Worm (Caenorhabditis elegans) whole organism, L3 larva: Measurements from ENCODE around the gene xbx-9.
A peak's percentile ranks its signal among the peaks of the same experiment; 100 is the strongest.

Experiments used
- R02D3.7 ChIP-seq: fragments of 150-350 bp; optimal IDR thresholded peaks from 2 replicates; lab custom pipeline; 2014; ENCODE audit warnings: missing biosample characterization, missing genetic modification characterization
- ZK546.5 ChIP-seq: sonication (generic microtip); optimal IDR thresholded peaks from 2 replicates; lab custom pipeline; 2017; ENCODE audit warnings: missing biosample characterization, missing genetic modification characterization
- aly-2 ChIP-seq: fragments of 150-350 bp; optimal IDR thresholded peaks from 2 replicates; lab custom pipeline; 2014; ENCODE audit warnings: missing biosample characterization, missing genetic modification characterization
- ama-1 ChIP-seq: fragments of 150-350 bp; optimal IDR thresholded peaks from 2 replicates; lab custom pipeline; 2018
- ceh-16 ChIP-seq: sonication (generic microtip); optimal IDR thresholded peaks from 2 replicates; lab custom pipeline; 2017; ENCODE audit warnings: missing biosample characterization, missing genetic modification characterization
- ceh-28 ChIP-seq: fragments of 150-350 bp; optimal IDR thresholded peaks from 2 replicates; lab custom pipeline; 2014; ENCODE audit warnings: missing biosample characterization, missing genetic modification reagents, missing genetic modification characterization
- ceh-82 ChIP-seq: fragments of 150-350 bp; optimal IDR thresholded peaks from 2 replicates; lab custom pipeline; 2014; ENCODE audit warnings: missing biosample characterization, missing genetic modification characterization
- ceh-9 ChIP-seq: sonication (generic microtip); optimal IDR thresholded peaks from 2 replicates; lab custom pipeline; 2018; ENCODE audit warnings: missing biosample characterization, missing genetic modification characterization
- daf-12 ChIP-seq: fragments of 150-350 bp; optimal IDR thresholded peaks from 2 replicates; lab custom pipeline; 2014; ENCODE audit warnings: missing biosample characterization, missing genetic modification reagents, missing genetic modification characterization
- egl-5 ChIP-seq: fragments of 150-350 bp; optimal IDR thresholded peaks from 2 replicates; lab custom pipeline; 2017; ENCODE audit warnings: missing biosample characterization, missing genetic modification reagents, missing genetic modification characterization, inconsistent platforms
- elt-2 ChIP-seq: sonication (generic microtip); optimal IDR thresholded peaks from 2 replicates; lab custom pipeline; 2016; ENCODE audit warnings: missing genetic modification reagents, mild to moderate bottlenecking, missing genetic modification characterization, missing compliant biosample characterization
- elt-3 ChIP-seq, 3 experiments: fragments of 150-350 bp in 1 of 3; sonication (generic microtip) in 2 of 3; optimal IDR thresholded peaks; 2 replicates in 2 of 3; 4 replicates in 1 of 3; lab custom pipeline; 2014 to 2017; ENCODE audit warnings: missing biosample characterization in 3 of 3, missing genetic modification characterization in 3 of 3
- fkh-2 ChIP-seq: fragments of 150-350 bp; optimal IDR thresholded peaks from 2 replicates; lab custom pipeline; 2014; ENCODE audit warnings: missing biosample characterization, missing genetic modification reagents, missing genetic modification characterization
- fos-1 ChIP-seq: fragments of 150-350 bp; optimal IDR thresholded peaks from 2 replicates; lab custom pipeline; 2014; ENCODE audit warnings: missing biosample characterization, missing genetic modification characterization
- hmg-11 ChIP-seq: sonication (generic microtip); optimal IDR thresholded peaks from 2 replicates; lab custom pipeline; 2016; ENCODE audit warnings: missing genetic modification characterization, missing compliant biosample characterization
- jun-1 ChIP-seq: fragments of 150-350 bp; optimal IDR thresholded peaks from 2 replicates; lab custom pipeline; 2014; ENCODE audit warnings: missing biosample characterization, missing genetic modification reagents, missing genetic modification characterization
- lin-39 ChIP-seq: fragments of 150-350 bp; optimal IDR thresholded peaks from 2 replicates; lab custom pipeline; 2018; ENCODE audit warnings: missing biosample characterization, missing genetic modification reagents, missing genetic modification characterization
- lsy-12 ChIP-seq: sonication (generic microtip); optimal IDR thresholded peaks from 2 replicates; lab custom pipeline; 2016; ENCODE audit warnings: mild to moderate bottlenecking, missing genetic modification characterization, missing compliant biosample characterization
- mdl-1 ChIP-seq: fragments of 150-350 bp; optimal IDR thresholded peaks from 2 replicates; lab custom pipeline; 2014; ENCODE audit warnings: missing biosample characterization, missing genetic modification characterization
- mml-1 ChIP-seq: fragments of 150-350 bp; sonication (generic microtip); optimal IDR thresholded peaks from 3 replicates; lab custom pipeline; 2014; ENCODE audit warnings: missing biosample characterization, missing genetic modification characterization
- nfya-1 ChIP-seq: sonication (generic microtip); optimal IDR thresholded peaks from 2 replicates; lab custom pipeline; 2017; ENCODE audit warnings: missing genetic modification characterization, mild to moderate bottlenecking, missing compliant biosample characterization, antibody characterized with exemption, moderate library complexity; ENCODE audit not compliant: insufficient read depth
- nhr-11 ChIP-seq: fragments of 150-350 bp; optimal IDR thresholded peaks from 2 replicates; lab custom pipeline; 2014; ENCODE audit warnings: missing biosample characterization, missing genetic modification characterization
- nhr-12 ChIP-seq: fragments of 150-350 bp; optimal IDR thresholded peaks from 2 replicates; lab custom pipeline; 2014; ENCODE audit warnings: missing biosample characterization, missing genetic modification characterization
- nhr-23 ChIP-seq: fragments of 150-350 bp; optimal IDR thresholded peaks from 2 replicates; lab custom pipeline; 2014; ENCODE audit warnings: missing biosample characterization, missing genetic modification reagents, missing genetic modification characterization
- nhr-237 ChIP-seq: fragments of 150-350 bp; optimal IDR thresholded peaks from 2 replicates; lab custom pipeline; 2014; ENCODE audit warnings: missing biosample characterization, missing genetic modification characterization
- nhr-25 ChIP-seq: sonication (generic microtip); optimal IDR thresholded peaks from 2 replicates; lab custom pipeline; 2017; ENCODE audit warnings: missing biosample characterization, missing genetic modification characterization
- nhr-28 ChIP-seq: fragments of 150-350 bp; optimal IDR thresholded peaks from 2 replicates; lab custom pipeline; 2014; ENCODE audit warnings: missing biosample characterization, missing genetic modification characterization
- nhr-43 ChIP-seq: sonication (generic microtip); optimal IDR thresholded peaks from 2 replicates; lab custom pipeline; 2016; ENCODE audit warnings: mild to moderate bottlenecking, missing genetic modification characterization, missing compliant biosample characterization; ENCODE audit not compliant: poor library complexity, severe bottlenecking
- nhr-76 ChIP-seq: fragments of 150-350 bp; sonication (generic microtip); optimal IDR thresholded peaks from 5 replicates; lab custom pipeline; 2014; ENCODE audit warnings: missing biosample characterization, missing genetic modification characterization
- nhr-77 ChIP-seq: fragments of 150-350 bp; optimal IDR thresholded peaks from 2 replicates; lab custom pipeline; 2014; ENCODE audit warnings: missing biosample characterization, missing genetic modification characterization
- pha-4 ChIP-seq: fragments of 150-350 bp; optimal IDR thresholded peaks from 2 replicates; lab custom pipeline; 2014; ENCODE audit warnings: missing biosample characterization, missing genetic modification reagents, missing genetic modification characterization
- pqm-1 ChIP-seq: fragments of 150-350 bp; optimal IDR thresholded peaks from 2 replicates; lab custom pipeline; 2017; ENCODE audit warnings: missing biosample characterization, missing genetic modification characterization, inconsistent platforms
- sea-2 ChIP-seq: fragments of 150-350 bp; sonication (generic microtip); optimal IDR thresholded peaks from 4 replicates; lab custom pipeline; 2014; ENCODE audit warnings: missing biosample characterization, missing genetic modification reagents, missing genetic modification characterization
- snpc-4 ChIP-seq: fragments of 150-350 bp; optimal IDR thresholded peaks from 2 replicates; lab custom pipeline; 2014; ENCODE audit warnings: missing biosample characterization, missing genetic modification characterization
- tbx-2 ChIP-seq: sonication (generic microtip); optimal IDR thresholded peaks from 2 replicates; lab custom pipeline; 2016; ENCODE audit warnings: mild to moderate bottlenecking, missing genetic modification characterization, missing compliant biosample characterization
- unc-39 ChIP-seq: sonication (generic microtip); optimal IDR thresholded peaks from 4 replicates; lab custom pipeline; 2017; ENCODE audit warnings: missing biosample characterization, missing genetic modification characterization
- unc-62 ChIP-seq: fragments of 150-350 bp; sonication (generic microtip); optimal IDR thresholded peaks from 4 replicates; lab custom pipeline; 2014; ENCODE audit warnings: missing biosample characterization, missing genetic modification reagents, missing genetic modification characterization
- zag-1 ChIP-seq: fragments of 150-350 bp; optimal IDR thresholded peaks from 2 replicates; lab custom pipeline; 2014; ENCODE audit warnings: missing biosample characterization, missing genetic modification characterization
- ztf-11 ChIP-seq: fragments of 150-350 bp; optimal IDR thresholded peaks from 2 replicates; lab custom pipeline; 2014; ENCODE audit warnings: missing biosample characterization, missing genetic modification characterization

The xbx-9 gene

DNA sequence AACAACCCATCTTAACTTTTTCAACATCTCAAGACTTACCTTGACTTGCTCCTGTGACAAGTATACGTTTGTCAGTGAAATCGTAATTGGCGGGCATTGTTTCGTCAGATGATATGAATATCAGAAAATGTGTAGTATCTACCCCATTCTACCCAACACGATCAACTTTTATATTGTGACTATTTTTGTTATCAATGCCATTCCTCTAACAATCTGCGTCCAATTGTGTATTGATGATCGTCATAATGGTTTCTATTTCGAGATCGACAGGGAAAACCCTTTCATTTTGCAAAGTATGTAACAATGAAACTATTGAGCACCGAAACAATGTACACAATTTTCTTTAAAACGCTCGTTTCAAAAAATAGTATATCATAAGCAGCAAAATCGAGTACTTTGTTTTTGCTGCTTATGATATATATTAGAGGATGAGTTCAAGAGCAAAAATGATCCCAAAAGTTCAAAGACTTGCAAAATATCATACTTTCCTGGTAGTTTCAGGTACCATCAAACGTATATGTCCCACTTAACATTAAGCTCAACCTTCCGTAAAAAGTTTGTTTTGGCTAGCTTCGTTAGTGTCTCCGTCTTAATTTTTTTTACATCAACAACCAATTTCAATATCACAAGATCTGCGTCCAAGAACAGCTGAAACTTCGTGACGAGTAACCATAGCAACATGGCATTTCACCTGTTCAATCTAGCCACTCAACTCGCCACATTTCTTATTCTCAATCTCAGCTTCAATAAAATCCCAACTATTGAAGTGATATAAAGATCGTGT lies at the start of gene xbx-9, which contains the start of gene dhs-21:
xbx-9 (plus strand) TSS at position 734 of the 784 bp plus-strand sequence.
dhs-21 (minus strand) TSS at position 181 of the 784 bp plus-strand sequence.
- no peak for TF ChIP-seq nhr-25 (tag; lab: Kevin White, UChicago)
- no peak for TF ChIP-seq daf-12 (tag; lab: Kevin White, UChicago)
- TF ChIP-seq pqm-1: peak; percentile 86
- TF ChIP-seq unc-39: no peak
- no peak for TF ChIP-seq nhr-43 (tag; lab: Kevin White, UChicago)
- no peak for TF ChIP-seq nhr-77 (tag; lab: Kevin White, UChicago)
- TF ChIP-seq ZK546.5 (tag; lab: Kevin White, UChicago): no peak
- peak; percentile 79 for TF ChIP-seq elt-2
- peak; percentile 54 for TF ChIP-seq jun-1 (tag; lab: Kevin White, UChicago)
- no peak for TF ChIP-seq sea-2 (GFP tag; lab: Kevin White, UChicago)
- TF ChIP-seq aly-2 (tag; lab: Kevin White, UChicago): no peak
- TF ChIP-seq nhr-11 (tag; lab: Kevin White, UChicago): no peak
- TF ChIP-seq nhr-237 (tag; lab: Kevin White, UChicago): no peak
- TF ChIP-seq egl-5: no peak
- TF ChIP-seq R02D3.7 (tag; lab: Kevin White, UChicago): no peak
- TF ChIP-seq ceh-9 (tag; lab: Kevin White, UChicago): no peak
- no peak for TF ChIP-seq lin-39 (tag; lab: Kevin White, UChicago)
- peak; percentile 12 for TF ChIP-seq pha-4
- no peak for TF ChIP-seq nfya-1 (tag; lab: Kevin White, UChicago)
- no peak for TF ChIP-seq ama-1
- TF ChIP-seq fos-1 (tag; lab: Kevin White, UChicago): no peak
- no peak for TF ChIP-seq lsy-12 (tag; lab: Kevin White, UChicago)
- no peak for TF ChIP-seq ceh-82 (tag; lab: Kevin White, UChicago)
- no peak for TF ChIP-seq nhr-23 (tag; lab: Kevin White, UChicago)
- no peak for TF ChIP-seq mml-1
- TF ChIP-seq snpc-4 (tag; lab: Kevin White, UChicago): no peak
- TF ChIP-seq mdl-1 (tag; lab: Kevin White, UChicago): no peak
- TF ChIP-seq ceh-16 (tag; lab: Kevin White, UChicago): no peak
- no peak for TF ChIP-seq nhr-12 (tag; lab: Kevin White, UChicago)
- no peak for TF ChIP-seq nhr-28 (tag; lab: Kevin White, UChicago)
- no peak for TF ChIP-seq unc-62
- TF ChIP-seq fkh-2 (tag; lab: Kevin White, UChicago): no peak
- no peak for TF ChIP-seq zag-1 (tag; lab: Kevin White, UChicago)
- peak in 1 of 3 experiments; percentile 26 for TF ChIP-seq elt-3 (tag; optimal IDR thresholded peaks at IDR 0.05; lab: Kevin White, UChicago)
- TF ChIP-seq tbx-2 (tag; lab: Kevin White, UChicago): no peak
- no peak for TF ChIP-seq ceh-28
- TF ChIP-seq, all 47 proteins: peak for 5

ce11 chrV:12695155-12695554 lies 38.8 kb upstream of the xbx-9 start, which contains the start of gene parn-1:
TSS of gene parn-1 (minus strand) at chrV:12695255.
- TF ChIP-seq nhr-76: no peak
- no peak for TF ChIP-seq aly-2 (tag; lab: Kevin White, UChicago)
- TF ChIP-seq ceh-28: no peak
- no peak for TF ChIP-seq sea-2 (GFP tag; lab: Kevin White, UChicago)
- TF ChIP-seq ztf-11 (tag; lab: Kevin White, UChicago): no peak
- no peak for TF ChIP-seq nhr-43 (tag; lab: Kevin White, UChicago)
- no peak for TF ChIP-seq zag-1 (tag; lab: Kevin White, UChicago)
- no peak for TF ChIP-seq ceh-16 (tag; lab: Kevin White, UChicago)
- TF ChIP-seq nhr-28 (tag; lab: Kevin White, UChicago): no peak
- TF ChIP-seq daf-12 (tag; lab: Kevin White, UChicago): no peak
- TF ChIP-seq mdl-1 (tag; lab: Kevin White, UChicago): no peak

ce11 chrV:12695968-12696367 lies 38.0 kb upstream of the xbx-9 start, which contains the start of gene K10C8.4:
TSS of gene K10C8.4 (plus strand) at chrV:12696268.
- no peak for TF ChIP-seq pqm-1
- TF ChIP-seq hmg-11: peak; percentile 3
- no peak for TF ChIP-seq lsy-12 (tag; lab: Kevin White, UChicago)
- TF ChIP-seq fkh-2 (tag; lab: Kevin White, UChicago): no peak
- TF ChIP-seq nhr-23 (tag; lab: Kevin White, UChicago): no peak
- TF ChIP-seq nhr-237 (tag; lab: Kevin White, UChicago): no peak
- TF ChIP-seq nhr-12 (tag; lab: Kevin White, UChicago): no peak
- no peak for TF ChIP-seq R02D3.7 (tag; lab: Kevin White, UChicago)
- no peak for TF ChIP-seq daf-12 (tag; lab: Kevin White, UChicago)
